Worm (Caenorhabditis elegans) whole organism, mixed stage, embryonic: ENCODE measurements around the gene enpl-1.

ENCODE experiments used
- drap-1 ChIP-seq: fragments of 200-800 bp; sonication (Bioruptor generic); optimal IDR thresholded peaks from 3 replicates; lab custom pipeline; 2018; ENCODE audit warnings: mild to moderate bottlenecking, missing genetic modification characterization, missing compliant biosample characterization
- mls-2 ChIP-seq: sonication (generic microtip); optimal IDR thresholded peaks from 2 replicates; lab custom pipeline; 2016; ENCODE audit warnings: mild to moderate bottlenecking, missing genetic modification characterization, moderate library complexity, missing compliant biosample characterization

DNA sequence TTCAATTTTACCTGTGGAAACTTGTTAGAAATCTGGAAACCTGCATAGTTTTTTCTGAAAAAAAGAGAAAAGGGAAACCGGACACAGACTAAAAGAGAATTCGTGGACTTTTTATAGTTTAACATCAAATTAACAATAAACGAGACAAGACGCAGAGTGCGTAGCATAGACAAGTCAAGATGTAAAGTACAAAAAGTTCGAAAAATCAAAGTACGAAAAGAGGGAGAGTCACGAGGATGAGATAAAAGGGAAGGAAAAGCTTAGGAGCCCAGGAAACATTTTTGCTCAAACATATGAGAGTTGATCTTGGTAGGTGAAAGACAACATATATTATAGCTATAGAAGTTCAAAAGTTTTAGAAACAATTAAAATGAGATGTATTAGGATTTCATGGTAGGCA lies 21.3 kb upstream of the enpl-1 start, which contains the start of gene M7.12:
- TF ChIP-seq mls-2 (no peak), drap-1 (no peak)
